Worm (Caenorhabditis elegans): Measurements from ENCODE around the gene Y67D2.2.

ce11 chrIII:1612974-1613568 lies 54.5 kb downstream of the Y67D2.2 start:
- TF ChIP-seq pha-4 (tag; optimal IDR thresholded peaks at IDR 0.05), result no peak
- TF ChIP-seq lsy-2 (tag; optimal IDR thresholded peaks at IDR 0.05), result no peak
- no peak for TF ChIP-seq lin-13 (tag; optimal IDR thresholded peaks at IDR 0.05)
- TF ChIP-seq blmp-1 (tag; optimal IDR thresholded peaks at IDR 0.05), result no peak
- TF ChIP-seq mep-1 (tag; optimal IDR thresholded peaks at IDR 0.05), result no peak
- TF ChIP-seq nhr-76 (tag; optimal IDR thresholded peaks at IDR 0.05), result no peak
- no peak for TF ChIP-seq nhr-12 (tag; optimal IDR thresholded peaks at IDR 0.05)
- TF ChIP-seq ztf-11 (tag; optimal IDR thresholded peaks at IDR 0.05), result no peak
- no peak for TF ChIP-seq snpc-4 (tag; optimal IDR thresholded peaks at IDR 0.05)
- TF ChIP-seq elt-3 (tag; optimal IDR thresholded peaks at IDR 0.05), result no peak
- no peak for TF ChIP-seq unc-39 (tag; optimal IDR thresholded peaks at IDR 0.05)
- no peak for TF ChIP-seq nhr-237 (tag; optimal IDR thresholded peaks at IDR 0.05)
- TF ChIP-seq mab-5 (tag; optimal IDR thresholded peaks at IDR 0.05), result no peak
